Worm (Caenorhabditis elegans): Measurements from ENCODE around the gene B0454.26.

ce11 chrII:3066401-3066800 is 28.0 kb upstream of the B0454.26 start:
- TF ChIP-seq ama-1 (optimal IDR thresholded peaks at IDR 0.05) (no peak), hlh-6 (tag; optimal IDR thresholded peaks at IDR 0.05) (no peak), gmeb-2 (tag; optimal IDR thresholded peaks at IDR 0.05) (no peak), sdc-2 (tag; optimal IDR thresholded peaks at IDR 0.05) (no peak)
